Fruit fly (Drosophila melanogaster): ENCODE data around the gene wam.

dm6 chr3R:23337183-23337825 lies 49.5 kb upstream of the wam start:
- TF ChIP-seq CG11902 (GFP tag; optimal IDR thresholded peaks at IDR 0.05) (no peak), CG16779 (tag; optimal IDR thresholded peaks at IDR 0.05) (no peak), CG6163 (GFP tag; IDR thresholded peaks at IDR 0.05) (no peak), CG6808 (GFP tag; optimal IDR thresholded peaks at IDR 0.05) (no peak), CG8319 (GFP tag; optimal IDR thresholded peaks at IDR 0.05) (no peak), achi (GFP tag; optimal IDR thresholded peaks at IDR 0.05) (no peak), Eip78C (GFP tag) (peak; percentile 73), CG9139 (GFP tag; optimal IDR thresholded peaks at IDR 0.05) (no peak), vri (GFP tag; optimal IDR thresholded peaks at IDR 0.05) (peak; percentile 63), CG8632 (GFP tag; optimal IDR thresholded peaks at IDR 0.05) (no peak), CG4318 (GFP tag; optimal IDR thresholded peaks at IDR 0.05) (no peak), esn (GFP tag; optimal IDR thresholded peaks at IDR 0.05) (peak; percentile 69), Hr4 (GFP tag; optimal IDR thresholded peaks at IDR 0.05) (no peak), CG32006 (GFP tag; optimal IDR thresholded peaks at IDR 0.05) (no peak)

All from whole organism, prepupa.